In the genomic region with DNA sequence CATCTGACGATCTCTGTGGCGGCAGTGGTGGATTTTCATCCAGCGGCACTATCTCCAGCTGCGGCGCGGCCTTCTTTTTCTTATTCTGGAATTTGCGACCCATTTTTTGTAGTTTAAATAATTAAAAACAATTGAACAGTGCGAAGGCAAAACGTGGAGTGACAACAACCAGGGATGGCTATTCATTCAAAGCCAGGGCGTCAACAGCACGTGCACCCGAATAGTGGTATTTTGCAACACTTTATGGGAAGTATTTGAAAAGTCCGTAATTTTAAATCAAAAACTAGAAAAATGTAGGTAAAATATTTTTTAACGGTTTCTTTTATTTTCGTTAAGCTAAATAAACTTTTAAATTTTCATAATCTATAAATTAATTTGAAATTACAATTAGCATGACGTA, we compare ENCODE assay signal across 2 fruit fly cellular contexts.
TF ChIP-seq lines count a peak whose summit lies in the region.

A gene (minus strand): TSS at position 191 of the 400 bp plus-strand sequence.

TF ChIP-seq in whole organism, adult, 20 proteins besides CTCF, POLR2A, EP300 and RAD21 (continued from another document):
- TF ChIP-seq CG5204 (GFP tag; optimal IDR thresholded peaks at IDR 0.05; lab: Kevin White, UChicago) (no peak), CG33017 (tag; optimal IDR thresholded peaks at IDR 0.05; lab: Kevin White, UChicago) (peak; percentile 7), CG12768 (GFP tag; optimal IDR thresholded peaks at IDR 0.05; lab: Kevin White, UChicago) (peak; percentile 52)
TF ChIP-seq in whole organism, adult: peak in this region for 13.

TF ChIP-seq in whole organism, embryonic, 481 proteins besides CTCF, POLR2A, EP300 and RAD21 (continued from another document and continues in another):
- TF ChIP-seq Dref (GFP tag; IDR thresholded peaks at IDR 0.05; lab: Robert Waterston, UW) (peak; percentile 38; the same call in 1 of the 2 replicates), tup (GFP tag; optimal IDR thresholded peaks at IDR 0.05; lab: Kevin White, UChicago) (no peak), nmo (GFP tag; optimal IDR thresholded peaks at IDR 0.05; lab: Kevin White, UChicago) (peak; percentile 24), fd3F (GFP tag; optimal IDR thresholded peaks at IDR 0.05; lab: Kevin White, UChicago) (no peak), CoRest (tag; optimal IDR thresholded peaks at IDR 0.05; lab: Kevin White, UChicago) (no peak), Atf6 (GFP tag; IDR thresholded peaks at IDR 0.05; lab: Robert Waterston, UW) (no peak), nerfin-1 (tag; optimal IDR thresholded peaks at IDR 0.05; lab: Kevin White, UChicago) (no peak), CG17612 (GFP tag; IDR thresholded peaks at IDR 0.05; lab: Robert Waterston, UW) (no peak), CG12659 (GFP tag; optimal IDR thresholded peaks at IDR 0.05; lab: Kevin White, UChicago) (peak; percentile 63), fru (optimal IDR thresholded peaks at IDR 0.05; lab: Kevin White, UChicago) (no peak), CG12236 (GFP tag; optimal IDR thresholded peaks at IDR 0.05; lab: Kevin White, UChicago) (no peak), CG8944 (GFP tag; optimal IDR thresholded peaks at IDR 0.05; lab: Kevin White, UChicago) (peak; percentile 45), CG10209 (GFP tag; optimal IDR thresholded peaks at IDR 0.05; lab: Kevin White, UChicago) (no peak), CG5953 (GFP tag; IDR thresholded peaks at IDR 0.05; lab: Robert Waterston, UW) (no peak), CG15696 (tag; optimal IDR thresholded peaks at IDR 0.05; lab: Kevin White, UChicago) (no peak), tin (GFP tag; optimal IDR thresholded peaks at IDR 0.05; lab: Kevin White, UChicago) (peak; percentile 35), Kr (GFP tag; optimal IDR thresholded peaks at IDR 0.05; lab: Kevin White, UChicago) (no peak), Rx (GFP tag; IDR thresholded peaks at IDR 0.05; lab: Robert Waterston, UW) (no peak), cato (GFP tag; optimal IDR thresholded peaks at IDR 0.05; lab: Kevin White, UChicago; ENCODE audit: borderline replicate concordance) (no peak), dmrt99B (tag; optimal IDR thresholded peaks at IDR 0.05; lab: Kevin White, UChicago) (no peak), Bteb2 (GFP tag; optimal IDR thresholded peaks at IDR 0.05; lab: Kevin White, UChicago) (peak; percentile 8), zfh2 (GFP tag; optimal IDR thresholded peaks at IDR 0.05; lab: Kevin White, UChicago) (peak; percentile 51), kay (GFP tag; optimal IDR thresholded peaks at IDR 0.05; lab: Kevin White, UChicago) (no peak), CG3163 (GFP tag; optimal IDR thresholded peaks at IDR 0.05; lab: Kevin White, UChicago) (peak; percentile 17), tx (GFP tag; optimal IDR thresholded peaks at IDR 0.05; lab: Kevin White, UChicago) (peak; percentile 20), CG1792 (GFP tag; optimal IDR thresholded peaks at IDR 0.05; lab: Kevin White, UChicago) (peak; percentile 57), bab2 (GFP tag; optimal IDR thresholded peaks at IDR 0.05; lab: Kevin White, UChicago) (peak; percentile 13), Optix (GFP tag; IDR thresholded peaks at IDR 0.05; lab: Robert Waterston, UW) (no peak), trem (tag; optimal IDR thresholded peaks at IDR 0.05; lab: Kevin White, UChicago) (peak; percentile 5), CG9215 (GFP tag; IDR thresholded peaks at IDR 0.05; lab: Robert Waterston, UW) (no peak), H15 (GFP tag; IDR thresholded peaks at IDR 0.05; lab: Robert Waterston, UW) (no peak), NfI (GFP tag; optimal IDR thresholded peaks at IDR 0.05; lab: Kevin White, UChicago) (peak; percentile 52), CG8765 (GFP tag; IDR thresholded peaks at IDR 0.05; lab: Robert Waterston, UW) (no peak), CG6272 (GFP tag; IDR thresholded peaks at IDR 0.05; lab: Robert Waterston, UW) (no peak), ap (GFP tag; IDR thresholded peaks at IDR 0.05; lab: Robert Waterston, UW) (no peak), PHDP (tag; optimal IDR thresholded peaks at IDR 0.05; lab: Kevin White, UChicago) (no peak), CG1832 (GFP tag; optimal IDR thresholded peaks at IDR 0.05; lab: Kevin White, UChicago) (no peak), CG32767 (GFP tag; IDR thresholded peaks at IDR 0.05; lab: Robert Waterston, UW) (no peak), CG7839 (tag; optimal IDR thresholded peaks at IDR 0.05; lab: Kevin White, UChicago) (no peak), cwo (GFP tag; optimal IDR thresholded peaks at IDR 0.05; lab: Kevin White, UChicago) (peak; percentile 93), CG11247 (GFP tag; IDR thresholded peaks at IDR 0.05; lab: Robert Waterston, UW) (peak; percentile 9; the same call in 1 of the 2 replicates), Hmr (GFP tag; optimal IDR thresholded peaks at IDR 0.05; lab: Kevin White, UChicago) (no peak), otp (GFP tag; IDR thresholded peaks at IDR 0.05; lab: Robert Waterston, UW) (no peak), CG10654 (GFP tag; optimal IDR thresholded peaks at IDR 0.05; lab: Kevin White, UChicago) (no peak), Sin3A (optimal IDR thresholded peaks at IDR 0.05; lab: Kevin White, UChicago) (peak; percentile 33), MESR4 (GFP tag; optimal IDR thresholded peaks at IDR 0.05; lab: Kevin White, UChicago) (peak; percentile 83), Spps (tag; optimal IDR thresholded peaks at IDR 0.05; lab: Kevin White, UChicago) (no peak), chn (GFP tag; optimal IDR thresholded peaks at IDR 0.05; lab: Kevin White, UChicago) (peak; percentile 38), vvl (GFP tag; IDR thresholded peaks at IDR 0.05; lab: Robert Waterston, UW) (peak; percentile 34; the same call in 1 of the 2 replicates), maf-S (GFP tag; optimal IDR thresholded peaks at IDR 0.05; lab: Kevin White, UChicago) (peak; percentile 34), Dad (GFP tag; optimal IDR thresholded peaks at IDR 0.05; lab: Kevin White, UChicago) (peak; percentile 35), Sry-β (GFP tag; optimal IDR thresholded peaks at IDR 0.05; lab: Kevin White, UChicago) (no peak), CG8290 (GFP tag; optimal IDR thresholded peaks at IDR 0.05; lab: Kevin White, UChicago) (no peak), CG8290 (tag; optimal IDR thresholded peaks at IDR 0.05; lab: Kevin White, UChicago) (no peak), schlank (tag; optimal IDR thresholded peaks at IDR 0.05; lab: Kevin White, UChicago) (no peak), ab (GFP tag; optimal IDR thresholded peaks at IDR 0.05; lab: Kevin White, UChicago) (no peak), grau (tag; optimal IDR thresholded peaks at IDR 0.05; lab: Kevin White, UChicago) (no peak), Ets97D (GFP tag; optimal IDR thresholded peaks at IDR 0.05; lab: Kevin White, UChicago) (peak; percentile 86), cas (GFP tag; IDR thresholded peaks at IDR 0.05; lab: Robert Waterston, UW) (no peak), HmgZ (tag; optimal IDR thresholded peaks at IDR 0.05; lab: Kevin White, UChicago) (peak; percentile 52), CG10267 (tag; optimal IDR thresholded peaks at IDR 0.05; lab: Kevin White, UChicago) (peak; percentile 96), Xbp1 (GFP tag; optimal IDR thresholded peaks at IDR 0.05; lab: Kevin White, UChicago) (peak; percentile 64), Gug (GFP tag; IDR thresholded peaks at IDR 0.05; lab: Robert Waterston, UW) (0 out of 4 replicates have a peak, but pooled peaks have one; percentile 30), CG17361 (GFP tag; IDR thresholded peaks at IDR 0.05; lab: Robert Waterston, UW) (no peak), sna (GFP tag; IDR thresholded peaks at IDR 0.05; lab: Robert Waterston, UW; ENCODE audit: partially characterized antibody) (no peak), Sox100B (GFP tag; optimal IDR thresholded peaks at IDR 0.05; lab: Kevin White, UChicago) (no peak), vnd (GFP tag; IDR thresholded peaks at IDR 0.05; lab: Robert Waterston, UW; ENCODE audit: partially characterized antibody) (no peak), Doc2 (GFP tag; IDR thresholded peaks at IDR 0.05; lab: Robert Waterston, UW) (no peak), Hey (tag; optimal IDR thresholded peaks at IDR 0.05; lab: Kevin White, UChicago) (no peak), CG14441 (GFP tag; IDR thresholded peaks at IDR 0.05; lab: Robert Waterston, UW) (no peak), CG4360 (GFP tag; IDR thresholded peaks at IDR 0.05; lab: Robert Waterston, UW) (no peak), CG14860 (GFP tag; IDR thresholded peaks at IDR 0.05; lab: Robert Waterston, UW; ENCODE audit: partially characterized antibody) (no peak), CG18262 (tag; optimal IDR thresholded peaks at IDR 0.05; lab: Kevin White, UChicago) (peak; percentile 5), CG32772 (GFP tag; IDR thresholded peaks at IDR 0.05; lab: Robert Waterston, UW) (no peak), CG4424 (GFP tag; optimal IDR thresholded peaks at IDR 0.05; lab: Kevin White, UChicago) (peak; percentile 23), CG10462 (GFP tag; optimal IDR thresholded peaks at IDR 0.05; lab: Kevin White, UChicago) (no peak), Trl (optimal IDR thresholded peaks at IDR 0.05; lab: Kevin White, UChicago) (no peak), Trl (GFP tag; optimal IDR thresholded peaks at IDR 0.05; lab: Kevin White, UChicago) (peak; percentile 34), so (GFP tag; IDR thresholded peaks at IDR 0.05; lab: Robert Waterston, UW) (no peak), CG32532 (GFP tag; IDR thresholded peaks at IDR 0.05; lab: Robert Waterston, UW) (peak; percentile 66), CHES-1-like (GFP tag; optimal IDR thresholded peaks at IDR 0.05; lab: Kevin White, UChicago) (peak; percentile 60), ci (GFP tag; IDR thresholded peaks at IDR 0.05; lab: Robert Waterston, UW) (peak; percentile 64; the same call in 1 of the 3 replicates), CG16863 (GFP tag; optimal IDR thresholded peaks at IDR 0.05; lab: Kevin White, UChicago) (no peak), CG3995 (GFP tag; optimal IDR thresholded peaks at IDR 0.05; lab: Kevin White, UChicago) (peak; percentile 51), CG2129 (GFP tag; IDR thresholded peaks at IDR 0.05; lab: Robert Waterston, UW; ENCODE audit: partially characterized antibody) (no peak), MBD-R2 (GFP tag; IDR thresholded peaks at IDR 0.05; lab: Robert Waterston, UW) (peak; percentile 89), CG6683 (GFP tag; optimal IDR thresholded peaks at IDR 0.05; lab: Kevin White, UChicago) (no peak), sug (tag; optimal IDR thresholded peaks at IDR 0.05; lab: Kevin White, UChicago) (no peak), CG7271 (tag; optimal IDR thresholded peaks at IDR 0.05; lab: Kevin White, UChicago) (no peak), CG14014 (GFP tag; IDR thresholded peaks at IDR 0.05; lab: Robert Waterston, UW) (peak; percentile 25; the same call in 1 of the 2 replicates), p53 (GFP tag; optimal IDR thresholded peaks at IDR 0.05; lab: Kevin White, UChicago) (peak; percentile 40), CG4328 (GFP tag; optimal IDR thresholded peaks at IDR 0.05; lab: Kevin White, UChicago) (no peak), D (optimal IDR thresholded peaks at IDR 0.05; lab: Kevin White, UChicago) (no peak), D (GFP tag; optimal IDR thresholded peaks at IDR 0.05; lab: Kevin White, UChicago) (no peak), Gsc (GFP tag; IDR thresholded peaks at IDR 0.05; lab: Robert Waterston, UW) (no peak), CG14667 (GFP tag; IDR thresholded peaks at IDR 0.05; lab: Robert Waterston, UW) (no peak), CG42726 (GFP tag; IDR thresholded peaks at IDR 0.05; lab: Robert Waterston, UW; ENCODE audit: partially characterized antibody) (no peak), CG1529 (GFP tag; optimal IDR thresholded peaks at IDR 0.05; lab: Kevin White, UChicago) (no peak), Dll (GFP tag; IDR thresholded peaks at IDR 0.05; lab: Robert Waterston, UW; ENCODE audit: partially characterized antibody) (no peak; the same call in 3 of the 4 replicates), shn (GFP tag; optimal IDR thresholded peaks at IDR 0.05; lab: Kevin White, UChicago) (no peak), CG15601 (tag; optimal IDR thresholded peaks at IDR 0.05; lab: Kevin White, UChicago) (peak; percentile 28), CG13624 (GFP tag; optimal IDR thresholded peaks at IDR 0.05; lab: Kevin White, UChicago) (peak; percentile 42), danr (GFP tag; IDR thresholded peaks at IDR 0.05; lab: Robert Waterston, UW) (no peak), lbe (GFP tag; optimal IDR thresholded peaks at IDR 0.05; lab: Kevin White, UChicago) (peak; percentile 39), pita (GFP tag; optimal IDR thresholded peaks at IDR 0.05; lab: Kevin White, UChicago) (no peak), Oli (tag; optimal IDR thresholded peaks at IDR 0.05; lab: Kevin White, UChicago) (no peak), CG6254 (GFP tag; optimal IDR thresholded peaks at IDR 0.05; lab: Kevin White, UChicago) (no peak), Adf1 (GFP tag; IDR thresholded peaks at IDR 0.05; lab: Robert Waterston, UW) (no peak), CG31224 (GFP tag; IDR thresholded peaks at IDR 0.05; lab: Robert Waterston, UW) (no peak), CG3847 (GFP tag; IDR thresholded peaks at IDR 0.05; lab: Robert Waterston, UW) (peak; percentile 68), pum (GFP tag; optimal IDR thresholded peaks at IDR 0.05; lab: Kevin White, UChicago) (no peak), Usf (GFP tag; optimal IDR thresholded peaks at IDR 0.05; lab: Kevin White, UChicago) (no peak), bbx (GFP tag; IDR thresholded peaks at IDR 0.05; lab: Robert Waterston, UW; ENCODE audit: partially characterized antibody) (0 out of 2 replicates have a peak, but pooled peaks have one; percentile 8), CG4404 (GFP tag; IDR thresholded peaks at IDR 0.05; lab: Robert Waterston, UW) (no peak), CG8924 (tag; optimal IDR thresholded peaks at IDR 0.05; lab: Kevin White, UChicago) (peak; percentile 21), sisA (GFP tag; IDR thresholded peaks at IDR 0.05; lab: Robert Waterston, UW) (no peak), B-H2 (GFP tag; optimal IDR thresholded peaks at IDR 0.05; lab: Kevin White, UChicago) (peak; percentile 54), dmrt11E (tag; optimal IDR thresholded peaks at IDR 0.05; lab: Kevin White, UChicago) (no peak), pfk (GFP tag; optimal IDR thresholded peaks at IDR 0.05; lab: Kevin White, UChicago) (no peak), CG12299 (tag; optimal IDR thresholded peaks at IDR 0.05; lab: Kevin White, UChicago) (no peak), gcm2 (GFP tag; optimal IDR thresholded peaks at IDR 0.05; lab: Kevin White, UChicago) (no peak), CG13424 (tag; optimal IDR thresholded peaks at IDR 0.05; lab: Kevin White, UChicago) (no peak), CG1602 (GFP tag; optimal IDR thresholded peaks at IDR 0.05; lab: Kevin White, UChicago) (peak; percentile 14), zen2 (GFP tag; IDR thresholded peaks at IDR 0.05; lab: Robert Waterston, UW; ENCODE audit: partially characterized antibody) (no peak), Fer3 (tag; optimal IDR thresholded peaks at IDR 0.05; lab: Kevin White, UChicago) (no peak), ewg (GFP tag; optimal IDR thresholded peaks at IDR 0.05; lab: Kevin White, UChicago) (no peak), chm (GFP tag; IDR thresholded peaks at IDR 0.05; lab: Robert Waterston, UW) (no peak)
